Worm (Caenorhabditis elegans): ENCODE data around the gene T04G9.4.
A peak's percentile ranks its signal among the peaks of the same experiment; 100 is the strongest.

T04G9.4 gene

DNA sequence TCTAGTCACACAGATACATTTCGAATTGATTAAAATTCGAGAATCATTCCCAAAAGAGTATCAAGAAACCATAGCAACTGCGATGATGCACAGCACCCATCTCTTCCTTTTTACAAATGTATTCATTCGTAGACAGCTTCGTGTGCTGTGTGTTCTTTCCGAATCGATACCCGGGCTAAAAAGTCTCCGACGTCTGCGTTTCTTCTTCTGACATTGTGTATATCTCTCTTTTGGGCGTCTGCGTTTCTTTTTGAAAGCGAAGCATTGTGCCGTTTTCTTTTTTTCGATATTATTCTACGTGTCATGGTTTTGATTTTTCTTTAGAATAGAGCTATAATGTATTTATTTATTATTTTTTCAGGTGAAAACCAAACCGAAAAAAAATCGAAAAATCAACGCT, 15.7 kb downstream of the T04G9.4 start, which contains the start of gene attf-5:
Gene attf-5, plus strand, starts transcription at position 362 of the 400 bp plus-strand sequence.
- TF ChIP-seq let-607 (tag; optimal IDR thresholded peaks at IDR 0.05): no peak
- TF ChIP-seq hmg-1.2 (GFP tag; IDR thresholded peaks at IDR 0.05): peak; percentile 88

DNA sequence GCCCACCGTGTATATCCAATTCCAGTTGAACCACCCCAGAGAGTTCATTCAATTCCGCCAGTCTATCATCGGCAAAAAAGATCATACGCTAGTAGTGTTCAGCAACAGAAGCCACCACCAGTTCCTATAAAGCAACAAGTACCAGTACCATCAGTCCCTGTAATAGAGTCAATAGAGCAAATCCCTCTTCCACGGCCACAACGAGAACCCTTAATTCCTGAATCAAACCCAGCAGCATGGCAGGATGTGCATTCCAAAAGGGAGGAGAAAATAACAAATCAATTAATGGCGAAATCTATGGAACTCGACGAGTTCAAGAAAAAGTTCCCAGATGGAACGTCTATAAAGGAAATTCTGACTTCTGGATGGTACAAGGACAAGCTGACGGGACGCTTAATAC, 17.6 kb downstream of the T04G9.4 start:
- no peak for TF ChIP-seq snpc-3.4 (tag; optimal IDR thresholded peaks at IDR 0.05)
- TF ChIP-seq unc-62 (GFP tag; optimal IDR thresholded peaks at IDR 0.05): no peak
- no peak for TF ChIP-seq sea-2 (GFP tag; IDR thresholded peaks at IDR 0.05)
- no peak for TF ChIP-seq lin-26 (GFP tag; IDR thresholded peaks at IDR 0.05)
- no peak for TF ChIP-seq F57C9.4 (tag; optimal IDR thresholded peaks at IDR 0.05)
- no peak for TF ChIP-seq ama-1 (optimal IDR thresholded peaks at IDR 0.05)
- TF ChIP-seq ama-1 (GFP tag; optimal IDR thresholded peaks at IDR 0.05): no peak

DNA sequence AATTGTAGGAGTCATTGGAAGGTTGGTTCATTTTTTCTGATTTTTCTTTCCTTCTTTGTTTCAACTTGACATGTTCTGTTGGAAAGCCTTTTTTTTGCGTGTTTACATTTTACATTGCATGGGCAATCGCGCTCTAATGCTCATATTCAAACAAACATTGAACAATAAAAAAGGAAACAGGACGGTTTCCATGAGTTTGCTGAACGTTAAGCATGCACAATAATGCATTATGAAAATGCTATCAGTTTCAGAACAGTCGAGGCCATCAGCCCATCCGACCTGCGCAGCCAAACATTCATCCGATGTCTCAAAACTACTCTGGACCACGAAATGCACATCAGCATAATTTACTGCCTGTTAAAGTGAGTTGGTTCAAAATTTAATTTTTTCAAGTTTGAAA, 18.3 kb downstream of the T04G9.4 start:
- no peak for TF ChIP-seq B0035.1 (tag; optimal IDR thresholded peaks at IDR 0.05)
- no peak for TF ChIP-seq ceh-58 (GFP tag; IDR thresholded peaks at IDR 0.05)
- no peak for TF ChIP-seq fkh-3 (tag; optimal IDR thresholded peaks at IDR 0.05)
- TF ChIP-seq zim-3 (tag; optimal IDR thresholded peaks at IDR 0.05): no peak
- no peak for TF ChIP-seq bed-1 (GFP tag; IDR thresholded peaks at IDR 0.05)
- TF ChIP-seq tbp1 (GFP tag; optimal IDR thresholded peaks at IDR 0.05): no peak
- TF ChIP-seq D2030.7 (GFP tag; IDR thresholded peaks at IDR 0.05): no peak
- no peak for TF ChIP-seq dpl-1 (GFP tag; optimal IDR thresholded peaks at IDR 0.05)
- no peak for TF ChIP-seq ztf-3 (GFP tag; optimal IDR thresholded peaks at IDR 0.05)
- TF ChIP-seq F23B12.7 (tag; optimal IDR thresholded peaks at IDR 0.05; ENCODE audit: insufficient read depth): no peak

DNA sequence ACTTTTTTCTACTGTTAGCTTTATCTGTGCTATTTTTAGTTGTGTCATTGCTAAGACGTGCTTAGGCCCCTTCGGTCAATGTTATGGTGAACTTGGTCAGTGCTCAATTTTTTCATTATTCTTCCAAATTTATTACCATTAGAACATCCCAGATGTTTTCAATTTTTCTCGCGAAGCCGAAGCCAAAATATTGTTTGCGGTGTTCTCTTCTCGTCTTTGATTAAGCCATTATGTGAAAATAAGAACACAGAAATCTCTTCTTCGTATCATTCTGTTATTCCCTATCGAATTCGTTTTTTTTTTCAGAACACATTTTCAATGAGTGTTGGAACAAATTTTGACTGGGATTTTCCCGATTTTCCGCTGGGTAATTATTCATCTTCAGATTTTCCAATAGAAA, 30.2 kb downstream of the T04G9.4 start, which contains the start of gene gtr-1:
Gene gtr-1, plus strand, starts transcription at position 301 of the 400 bp plus-strand sequence.
- TF ChIP-seq C17E4.6 (GFP tag; IDR thresholded peaks at IDR 0.05) (no peak), T26A5.8 (tag; optimal IDR thresholded peaks at IDR 0.05) (no peak), gei-17 (GFP tag; optimal IDR thresholded peaks at IDR 0.05) (no peak), athp-1 (tag; optimal IDR thresholded peaks at IDR 0.05) (no peak), D2030.7 (GFP tag; IDR thresholded peaks at IDR 0.05) (no peak), nhr-120 (GFP tag; IDR thresholded peaks at IDR 0.05) (no peak), ceh-91 (GFP tag; IDR thresholded peaks at IDR 0.05) (no peak), madf-8 (GFP tag; conservative IDR thresholded peaks at IDR 0.05) (no peak), madf-3 (GFP tag; IDR thresholded peaks at IDR 0.05) (no peak), K12H6.12 (tag; optimal IDR thresholded peaks at IDR 0.05) (no peak), F57A8.1 (GFP tag; optimal IDR thresholded peaks at IDR 0.05) (no peak), fkh-3 (tag; optimal IDR thresholded peaks at IDR 0.05) (no peak)

DNA sequence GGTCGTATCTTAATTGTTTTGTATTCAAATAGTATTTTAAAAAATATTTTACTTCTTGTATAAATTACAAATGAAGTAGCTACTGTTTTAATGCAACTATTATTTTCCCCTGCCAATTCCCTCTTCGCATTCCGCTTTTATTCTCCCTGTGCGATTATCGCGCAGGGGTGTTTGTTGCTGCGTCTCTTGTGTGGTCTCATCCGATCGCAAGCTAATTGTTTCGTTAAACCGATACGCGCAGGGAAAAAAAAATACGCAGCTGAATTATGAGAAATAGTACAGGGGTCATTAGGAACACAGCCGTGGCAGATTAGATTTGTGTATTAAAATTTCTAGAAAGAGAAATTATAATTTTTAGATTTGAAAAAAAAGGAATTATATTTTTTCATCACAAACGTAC, 34.2 kb downstream of the T04G9.4 start:
- TF ChIP-seq K11D2.4 (GFP tag; IDR thresholded peaks at IDR 0.05) (peak; percentile 98), rpc-1 (optimal IDR thresholded peaks at IDR 0.05) (peak; percentile 4), rpc-1 (tag; optimal IDR thresholded peaks at IDR 0.05) (no peak), cebp-1 (GFP tag; IDR thresholded peaks at IDR 0.05) (peak; percentile 86), cebp-1 (tag; optimal IDR thresholded peaks at IDR 0.05) (peak; percentile 97), F22D6.2 (tag; optimal IDR thresholded peaks at IDR 0.05) (peak; percentile 93), zim-3 (tag; optimal IDR thresholded peaks at IDR 0.05) (no peak), B0261.1 (tag; optimal IDR thresholded peaks at IDR 0.05) (peak; percentile 57), Y56A3A.18 (GFP tag; IDR thresholded peaks at IDR 0.05) (peak; percentile 96), ceh-58 (GFP tag; IDR thresholded peaks at IDR 0.05) (0 out of 2 replicates have a peak, but pooled peaks have one; percentile 72), ztf-25 (GFP tag; IDR thresholded peaks at IDR 0.05) (no peak), ztf-22 (GFP tag; optimal IDR thresholded peaks at IDR 0.05) (peak; percentile 93), egrh-3 (GFP tag; IDR thresholded peaks at IDR 0.05) (peak; percentile 55), mcd-1 (GFP tag; IDR thresholded peaks at IDR 0.05) (peak; percentile 92), nfya-1 (tag; optimal IDR thresholded peaks at IDR 0.05; ENCODE audit: borderline replicate concordance, insufficient read depth) (no peak), F39B2.1 (GFP tag; IDR thresholded peaks at IDR 0.05) (no peak), F37B4.10 (GFP tag; IDR thresholded peaks at IDR 0.05) (0 out of 2 replicates have a peak, but pooled peaks have one; percentile 83), madf-8 (GFP tag; conservative IDR thresholded peaks at IDR 0.05) (no peak), lin-26 (GFP tag; IDR thresholded peaks at IDR 0.05) (peak; percentile 88)
